Fruit fly (Drosophila melanogaster): ENCODE data around the gene cDIP.
A peak's percentile ranks its signal among the peaks of the same experiment; 100 is the strongest.

Gene cDIP

dm6 chr3R:21111964-21112740 is 48.7 kb downstream of the cDIP start (continued):
- TF ChIP-seq pdm3 (GFP tag; optimal IDR thresholded peaks at IDR 0.05) (no peak), CG10669 (GFP tag; optimal IDR thresholded peaks at IDR 0.05) (peak; percentile 12), Hr4 (GFP tag; optimal IDR thresholded peaks at IDR 0.05) (peak; percentile 64), CG16779 (tag; optimal IDR thresholded peaks at IDR 0.05) (peak; percentile 5), CG11762 (GFP tag; optimal IDR thresholded peaks at IDR 0.05; ENCODE audit: insufficient read depth) (peak; percentile 10), CG6276 (GFP tag; optimal IDR thresholded peaks at IDR 0.05) (peak; percentile 60), Sox14 (GFP tag; optimal IDR thresholded peaks at IDR 0.05) (peak; percentile 80), CG31627 (GFP tag; optimal IDR thresholded peaks at IDR 0.05) (peak; percentile 67), CG32006 (GFP tag; optimal IDR thresholded peaks at IDR 0.05) (peak; percentile 78), Hr38 (GFP tag; optimal IDR thresholded peaks at IDR 0.05) (no peak), CG11294 (GFP tag; IDR thresholded peaks at IDR 0.05) (no peak), Sox102F (GFP tag; optimal IDR thresholded peaks at IDR 0.05) (peak; percentile 68), CG6808 (GFP tag; optimal IDR thresholded peaks at IDR 0.05) (peak; percentile 28), svp (GFP tag) (peak; percentile 89), CG3919 (GFP tag; optimal IDR thresholded peaks at IDR 0.05) (peak; percentile 49), CG15336 (GFP tag; IDR thresholded peaks at IDR 0.05) (peak; percentile 40; the same call in 1 of the 2 replicates)

- TF ChIP-seq Ets21C (GFP tag; optimal IDR thresholded peaks at IDR 0.05): no peak
- TF ChIP-seq pdm3 (GFP tag; optimal IDR thresholded peaks at IDR 0.05): no peak
- TF ChIP-seq Sox102F (GFP tag; optimal IDR thresholded peaks at IDR 0.05): peak; percentile 8
- TF ChIP-seq Hr39 (GFP tag; optimal IDR thresholded peaks at IDR 0.05): peak; percentile 47
- peak; percentile 52 for TF ChIP-seq svp (GFP tag)
- no peak for TF ChIP-seq Hr38 (GFP tag; optimal IDR thresholded peaks at IDR 0.05)
- peak; percentile 1 for TF ChIP-seq CG11762 (GFP tag; optimal IDR thresholded peaks at IDR 0.05; ENCODE audit: insufficient read depth)
- TF ChIP-seq CG32006 (GFP tag; optimal IDR thresholded peaks at IDR 0.05): peak; percentile 27
- TF ChIP-seq OdsH (GFP tag; optimal IDR thresholded peaks at IDR 0.05): peak; percentile 52
- no peak for TF ChIP-seq dsx (GFP tag; optimal IDR thresholded peaks at IDR 0.05; ENCODE audit: poor library complexity, severe bottlenecking)
- TF ChIP-seq Hr4 (GFP tag; optimal IDR thresholded peaks at IDR 0.05): peak; percentile 57
- no peak; the same call in 2 of the 3 replicates for TF ChIP-seq CG6163 (GFP tag; IDR thresholded peaks at IDR 0.05)
- TF ChIP-seq CG7368 (GFP tag; optimal IDR thresholded peaks at IDR 0.05): no peak
- TF ChIP-seq Eip93F (GFP tag; optimal IDR thresholded peaks at IDR 0.05): no peak
- no peak for TF ChIP-seq Gug (GFP tag; IDR thresholded peaks at IDR 0.05)
- peak; percentile 17 for TF ChIP-seq Sox15 (GFP tag; optimal IDR thresholded peaks at IDR 0.05)
- peak; percentile 11 for TF ChIP-seq CG8632 (GFP tag; optimal IDR thresholded peaks at IDR 0.05)
- peak; percentile 48 for TF ChIP-seq acj6 (GFP tag; optimal IDR thresholded peaks at IDR 0.05)
- TF ChIP-seq ss (GFP tag; optimal IDR thresholded peaks at IDR 0.05): no peak
- peak; percentile 11 for TF ChIP-seq fkh (GFP tag; optimal IDR thresholded peaks at IDR 0.05)
- peak; percentile 48 for TF ChIP-seq CG31627 (GFP tag; optimal IDR thresholded peaks at IDR 0.05)
- peak; percentile 53 for TF ChIP-seq CG10631 (GFP tag; optimal IDR thresholded peaks at IDR 0.05)
- peak; percentile 15 for TF ChIP-seq achi (GFP tag; optimal IDR thresholded peaks at IDR 0.05)
- peak; percentile 45 for TF ChIP-seq lz (GFP tag; optimal IDR thresholded peaks at IDR 0.05)
- no peak for TF ChIP-seq Lpt (GFP tag; optimal IDR thresholded peaks at IDR 0.05)
- no peak for TF ChIP-seq Ets96B (tag; optimal IDR thresholded peaks at IDR 0.05)
- peak; percentile 41 for TF ChIP-seq CG3032 (tag; optimal IDR thresholded peaks at IDR 0.05)
- peak; percentile 15 for TF ChIP-seq cyc (GFP tag; optimal IDR thresholded peaks at IDR 0.05)
- peak; percentile 64 for TF ChIP-seq esn (GFP tag; optimal IDR thresholded peaks at IDR 0.05)
- TF ChIP-seq CG34406 (GFP tag; optimal IDR thresholded peaks at IDR 0.05): no peak
- peak; percentile 49 for TF ChIP-seq Eip78C (GFP tag)
- TF ChIP-seq topi (GFP tag; optimal IDR thresholded peaks at IDR 0.05): peak; percentile 54
- no peak for TF ChIP-seq vri (GFP tag; optimal IDR thresholded peaks at IDR 0.05)
- TF ChIP-seq CG6792 (GFP tag; optimal IDR thresholded peaks at IDR 0.05): peak; percentile 31
- peak; percentile 47 for TF ChIP-seq Met (GFP tag; optimal IDR thresholded peaks at IDR 0.05)
- TF ChIP-seq Sox14 (GFP tag; optimal IDR thresholded peaks at IDR 0.05): peak; percentile 39
- peak; percentile 48 for TF ChIP-seq CG3919 (GFP tag; optimal IDR thresholded peaks at IDR 0.05)
These were observed 49.8 kb downstream of the cDIP start, which contains the start of gene Rab11 for dm6 chr3R:21111046-21111480. Gene Rab11 (plus strand): TSS chr3R:21111408.
